Worm (Caenorhabditis elegans) whole organism, L2 larva: Measurements from ENCODE around the gene T13F2.6.
"Not testable (repeated sequence)": the region's sequence is repeated elsewhere in the genome, so short reads cannot be mapped to it uniquely, and the experiment has no call there.

ENCODE experiments used
- F13H6.1 ChIP-seq: sonication (generic microtip); optimal IDR thresholded peaks from 2 replicates; lab custom pipeline; 2016; ENCODE audit warnings: missing genetic modification characterization, missing compliant biosample characterization
- R02D3.7 ChIP-seq: fragments of 150-350 bp; optimal IDR thresholded peaks from 2 replicates; lab custom pipeline; 2014; ENCODE audit warnings: missing biosample characterization, missing genetic modification characterization
- ama-1 ChIP-seq: fragments of 150-350 bp; optimal IDR thresholded peaks from 2 replicates; lab custom pipeline; 2018; ENCODE audit warnings: inconsistent platforms
- ceh-16 ChIP-seq: fragments of 150-350 bp; optimal IDR thresholded peaks from 2 replicates; lab custom pipeline; 2014; ENCODE audit warnings: missing biosample characterization, missing genetic modification characterization
- crh-2 ChIP-seq: sonication (generic microtip); optimal IDR thresholded peaks from 2 replicates; lab custom pipeline; 2017; ENCODE audit warnings: missing biosample characterization, missing genetic modification characterization
- elt-3 ChIP-seq: sonication (generic microtip); optimal IDR thresholded peaks from 2 replicates; lab custom pipeline; 2017; ENCODE audit warnings: missing biosample characterization, missing genetic modification characterization
- fos-1 ChIP-seq: fragments of 150-350 bp; optimal IDR thresholded peaks from 2 replicates; lab custom pipeline; 2014; ENCODE audit warnings: missing biosample characterization, missing genetic modification characterization
- gmeb-1 ChIP-seq: fragments of 150-350 bp; optimal IDR thresholded peaks from 2 replicates; lab custom pipeline; 2014; ENCODE audit warnings: missing biosample characterization, missing genetic modification characterization
- lin-11 ChIP-seq: fragments of 150-350 bp; sonication (generic microtip); optimal IDR thresholded peaks from 2 replicates; lab custom pipeline; 2014; ENCODE audit warnings: missing biosample characterization, missing genetic modification characterization, inconsistent platforms, mixed read lengths
- lin-39 ChIP-seq: fragments of 150-350 bp; optimal IDR thresholded peaks from 2 replicates; lab custom pipeline; 2014; ENCODE audit warnings: missing biosample characterization, missing genetic modification reagents, missing genetic modification characterization
- lsy-2 ChIP-seq, 2 experiments: fragments of 150-350 bp in 1 of 2; sonication (generic microtip) in 1 of 2; optimal IDR thresholded peaks; 2 replicates each; lab custom pipeline; 2014 to 2017; ENCODE audit warnings: missing biosample characterization in 2 of 2, missing genetic modification characterization in 2 of 2
- mab-5 ChIP-seq: fragments of 150-350 bp; optimal IDR thresholded peaks from 2 replicates; lab custom pipeline; 2014; ENCODE audit warnings: missing biosample characterization, missing genetic modification characterization
- mbf-1 ChIP-seq: sonication (generic microtip); optimal IDR thresholded peaks from 2 replicates; lab custom pipeline; 2017; ENCODE audit warnings: missing biosample characterization, missing genetic modification characterization
- mdl-1 ChIP-seq, 2 experiments: fragments of 150-350 bp in 1 of 2; sonication (generic microtip) in 1 of 2; optimal IDR thresholded peaks; 2 replicates each; lab custom pipeline; 2017; ENCODE audit warnings: missing biosample characterization in 2 of 2, missing genetic modification characterization in 2 of 2
- nhr-11 ChIP-seq: fragments of 150-350 bp; optimal IDR thresholded peaks from 2 replicates; lab custom pipeline; 2014; ENCODE audit warnings: missing biosample characterization, missing genetic modification characterization
- nhr-129 ChIP-seq: fragments of 150-350 bp; optimal IDR thresholded peaks from 2 replicates; lab custom pipeline; 2014; ENCODE audit warnings: missing biosample characterization, missing genetic modification characterization
- nhr-21 ChIP-seq: fragments of 150-350 bp; optimal IDR thresholded peaks from 2 replicates; lab custom pipeline; 2014; ENCODE audit warnings: missing biosample characterization, missing genetic modification characterization
- nhr-23 ChIP-seq: fragments of 150-350 bp; optimal IDR thresholded peaks from 2 replicates; lab custom pipeline; 2014; ENCODE audit warnings: missing biosample characterization, missing genetic modification reagents, missing genetic modification characterization
- nhr-237 ChIP-seq: fragments of 150-350 bp; optimal IDR thresholded peaks from 2 replicates; lab custom pipeline; 2014; ENCODE audit warnings: missing biosample characterization, missing genetic modification characterization
- nhr-25 ChIP-seq: fragments of 150-350 bp; sonication (generic microtip); optimal IDR thresholded peaks from 3 replicates; lab custom pipeline; 2014; ENCODE audit warnings: missing biosample characterization, missing genetic modification characterization
- nhr-6 ChIP-seq: fragments of 150-350 bp; optimal IDR thresholded peaks from 2 replicates; lab custom pipeline; 2014; ENCODE audit warnings: missing biosample characterization, missing genetic modification characterization
- nhr-77 ChIP-seq: fragments of 150-350 bp; optimal IDR thresholded peaks from 2 replicates; lab custom pipeline; 2014; ENCODE audit warnings: missing biosample characterization, missing genetic modification characterization
- peb-1 ChIP-seq: fragments of 150-350 bp; optimal IDR thresholded peaks from 2 replicates; lab custom pipeline; 2014; ENCODE audit warnings: missing biosample characterization, missing genetic modification characterization
- sem-4 ChIP-seq: fragments of 150-350 bp; optimal IDR thresholded peaks from 2 replicates; lab custom pipeline; 2014; ENCODE audit warnings: missing biosample characterization, missing genetic modification reagents, missing genetic modification characterization
- sma-3 ChIP-seq: sonication (generic microtip); optimal IDR thresholded peaks from 2 replicates; lab custom pipeline; 2016; ENCODE audit warnings: missing genetic modification reagents, missing genetic modification characterization, missing compliant biosample characterization
- sma-9 ChIP-seq, 2 experiments: fragments of 150-350 bp in 1 of 2; sonication (generic microtip) in 1 of 2; optimal IDR thresholded peaks; 2 replicates each; lab custom pipeline; 2014 to 2016; ENCODE audit warnings: missing genetic modification characterization in 2 of 2, mild to moderate bottlenecking in 1 of 2, missing biosample characterization in 1 of 2, missing compliant biosample characterization in 1 of 2, missing genetic modification reagents in 1 of 2, moderate library complexity in 1 of 2
- unc-39 ChIP-seq: fragments of 150-350 bp; optimal IDR thresholded peaks from 2 replicates; lab custom pipeline; 2014; ENCODE audit warnings: missing biosample characterization, missing genetic modification characterization
- unc-62 ChIP-seq: fragments of 150-350 bp; optimal IDR thresholded peaks from 2 replicates; lab custom pipeline; 2014; ENCODE audit warnings: missing biosample characterization, missing genetic modification reagents, missing genetic modification characterization
- zag-1 ChIP-seq: fragments of 150-350 bp; optimal IDR thresholded peaks from 2 replicates; lab custom pipeline; 2014; ENCODE audit warnings: missing biosample characterization, missing genetic modification characterization
- ztf-11 ChIP-seq: sonication (generic microtip); optimal IDR thresholded peaks from 2 replicates; lab custom pipeline; 2017; ENCODE audit warnings: missing biosample characterization, missing genetic modification characterization
- ztf-4 ChIP-seq: fragments of 150-350 bp; optimal IDR thresholded peaks from 2 replicates; lab custom pipeline; 2014; ENCODE audit warnings: missing biosample characterization, missing genetic modification characterization

Gene T13F2.6

ce11 chrIV:9737204-9737790 is 40.8 kb upstream of the T13F2.6 start, which contains the start of gene cka-1:
Gene cka-1 (minus strand): TSS chrIV:9737621.
- TF ChIP-seq ceh-16 (no peak), sma-9 (GFP tag; optimal IDR thresholded peaks at IDR 0.05; lab: Kevin White, UChicago) (peak; percentile 0), sma-9 (tag; optimal IDR thresholded peaks at IDR 0.05; lab: Kevin White, UChicago) (no peak), sem-4 (tag; lab: Kevin White, UChicago) (peak; percentile 20), nhr-129 (tag; lab: Kevin White, UChicago) (peak; percentile 26), unc-62 (GFP tag; lab: Kevin White, UChicago) (no peak), sma-3 (GFP tag; lab: Kevin White, UChicago) (peak; percentile 19), fos-1 (peak; percentile 63), F13H6.1 (peak; percentile 31)
- TF ChIP-seq, all 48 proteins: peak for 6

ce11 chrIV:9738194-9738593 is 39.9 kb upstream of the T13F2.6 start, which contains the start of gene C28D4.10:
Gene C28D4.10 (plus strand): TSS chrIV:9738494.
- TF ChIP-seq peb-1 (tag; lab: Kevin White, UChicago) (no peak), nhr-6 (no peak), lsy-2 (tag; optimal IDR thresholded peaks at IDR 0.05; lab: Kevin White, UChicago) (no peak), mab-5 (tag; lab: Kevin White, UChicago) (no peak), nhr-25 (tag; lab: Kevin White, UChicago) (no peak), elt-3 (tag; lab: Kevin White, UChicago) (no peak), ama-1 (lab: Kevin White, UChicago) (no peak), mbf-1 (tag; lab: Kevin White, UChicago) (no peak), R02D3.7 (no peak), ztf-4 (tag; lab: Kevin White, UChicago) (no peak), nhr-21 (tag; lab: Kevin White, UChicago) (no peak), sem-4 (tag; lab: Kevin White, UChicago) (no peak)

ce11 chrIV:9739001-9739400 is 39.1 kb upstream of the T13F2.6 start:
- no peak for TF ChIP-seq gmeb-1 (tag; lab: Kevin White, UChicago)
- TF ChIP-seq peb-1 (tag; lab: Kevin White, UChicago): no peak

ce11 chrIV:9740851-9741549 is 37.1 kb upstream of the T13F2.6 start, which contains the start of gene gln-6:
Gene gln-6 (minus strand): TSS chrIV:9740901.
- TF ChIP-seq sem-4, nhr-21, unc-39 (tag; lab: Kevin White, UChicago): not testable (repeated sequence)
- TF ChIP-seq, all 48 proteins: peak for 0; not testable (repeated sequence) for 48

- no peak for TF ChIP-seq nhr-23 (tag; lab: Kevin White, UChicago)
- TF ChIP-seq lin-39 (tag; lab: Kevin White, UChicago): no peak
- no peak for TF ChIP-seq nhr-6
- TF ChIP-seq zag-1 (tag; lab: Kevin White, UChicago): no peak
- TF ChIP-seq unc-39 (tag; lab: Kevin White, UChicago): no peak
- no peak for TF ChIP-seq nhr-77
- no peak for TF ChIP-seq gmeb-1 (tag; lab: Kevin White, UChicago)
Observed at ce11 chrIV:9742883-9743282, 35.2 kb upstream of the T13F2.6 start, which contains the start of gene C28D4.7. Gene C28D4.7 (minus strand): TSS chrIV:9743147.

ce11 chrIV:9744905-9745304 is 33.2 kb upstream of the T13F2.6 start, which contains the start of gene C28D4.4:
Gene C28D4.4 (minus strand): TSS chrIV:9745005.
- TF ChIP-seq lsy-2 (tag; optimal IDR thresholded peaks at IDR 0.05; lab: Kevin White, UChicago): no peak
- TF ChIP-seq crh-2 (tag; lab: Kevin White, UChicago): no peak
- TF ChIP-seq nhr-237 (tag; lab: Kevin White, UChicago): no peak
- TF ChIP-seq mdl-1 (tag; optimal IDR thresholded peaks at IDR 0.05; lab: Kevin White, UChicago): no peak
- TF ChIP-seq lin-11 (tag; lab: Kevin White, UChicago): no peak
- no peak for TF ChIP-seq nhr-77
- TF ChIP-seq nhr-11 (tag; lab: Kevin White, UChicago): no peak
- no peak for TF ChIP-seq ztf-11 (tag; lab: Kevin White, UChicago)
- no peak for TF ChIP-seq mab-5 (tag; lab: Kevin White, UChicago)
